Worm (Caenorhabditis elegans) whole organism, late embryonic: ENCODE results near the gene crld-1.

ENCODE experiments used
- C08G9.2 ChIP-seq: sonication (generic microtip); optimal IDR thresholded peaks from 2 replicates; lab custom pipeline; 2016; ENCODE audit warnings: mild to moderate bottlenecking, missing genetic modification characterization, moderate library complexity, missing compliant biosample characterization
- C38D4.7 ChIP-seq: fragments of 200-800 bp; sonication (Bioruptor generic); optimal IDR thresholded peaks from 2 replicates; lab custom pipeline; 2018; ENCODE audit warnings: mild to moderate bottlenecking, missing genetic modification characterization, moderate library complexity, missing compliant biosample characterization
- F13H6.1 ChIP-seq: sonication (generic microtip); optimal IDR thresholded peaks from 2 replicates; lab custom pipeline; 2016; ENCODE audit warnings: missing genetic modification characterization, missing compliant biosample characterization
- K02D7.2 ChIP-seq: sonication (generic microtip); optimal IDR thresholded peaks from 2 replicates; lab custom pipeline; 2017; ENCODE audit warnings: mild to moderate bottlenecking, missing genetic modification characterization, missing compliant biosample characterization
- K09A11.1 ChIP-seq: sonication (generic microtip); optimal IDR thresholded peaks from 2 replicates; lab custom pipeline; 2017; ENCODE audit warnings: antibody characterized with exemption, mild to moderate bottlenecking, missing genetic modification characterization, missing compliant biosample characterization; ENCODE audit not compliant: insufficient read depth
- ahr-1 ChIP-seq: sonication (generic microtip); optimal IDR thresholded peaks from 2 replicates; lab custom pipeline; 2016; ENCODE audit warnings: missing genetic modification characterization, missing compliant biosample characterization
- ceh-14 ChIP-seq: sonication (generic microtip); optimal IDR thresholded peaks from 2 replicates; lab custom pipeline; 2016; ENCODE audit warnings: missing genotype, missing genetic modification characterization, missing compliant biosample characterization
- ceh-18 ChIP-seq: sonication (generic microtip); optimal IDR thresholded peaks from 2 replicates; lab custom pipeline; 2016; ENCODE audit warnings: missing genetic modification characterization, missing compliant biosample characterization
- ceh-22 ChIP-seq: sonication (generic microtip); optimal IDR thresholded peaks from 2 replicates; lab custom pipeline; 2017; ENCODE audit warnings: missing biosample characterization, missing genetic modification characterization
- ceh-30 ChIP-seq: fragments of 150-350 bp; optimal IDR thresholded peaks from 2 replicates; lab custom pipeline; 2014; ENCODE audit warnings: missing biosample characterization, missing genetic modification characterization
- ceh-34 ChIP-seq: sonication (generic microtip); optimal IDR thresholded peaks from 2 replicates; lab custom pipeline; 2016; ENCODE audit warnings: mild to moderate bottlenecking, missing genetic modification characterization, missing compliant biosample characterization
- ceh-45 ChIP-seq: fragments of 200-800 bp; sonication (Bioruptor generic); IDR thresholded peaks from 2 replicates; pipeline ENCODE4 v1.3.6; 2022; ENCODE audit warnings: missing genetic modification reagents, missing genetic modification characterization, missing compliant biosample characterization
- ceh-9 ChIP-seq: sonication (generic microtip); optimal IDR thresholded peaks from 2 replicates; lab custom pipeline; 2016; ENCODE audit warnings: mild to moderate bottlenecking, missing genetic modification characterization, inconsistent platforms, missing compliant biosample characterization
- dmd-4 ChIP-seq: sonication (generic microtip); optimal IDR thresholded peaks from 2 replicates; lab custom pipeline; 2016; ENCODE audit warnings: borderline replicate concordance, missing genetic modification characterization, missing compliant biosample characterization
- elt-2 ChIP-seq: sonication (generic microtip); optimal IDR thresholded peaks from 2 replicates; lab custom pipeline; 2016; ENCODE audit warnings: missing genetic modification reagents, missing genetic modification characterization, missing compliant biosample characterization
- ets-4 ChIP-seq: sonication (generic microtip); optimal IDR thresholded peaks from 2 replicates; lab custom pipeline; 2016; ENCODE audit warnings: missing genetic modification characterization, missing compliant biosample characterization
- eyg-1 ChIP-seq: sonication (generic microtip); optimal IDR thresholded peaks from 2 replicates; lab custom pipeline; 2016; ENCODE audit warnings: missing genotype, missing genetic modification characterization, missing compliant biosample characterization
- fkh-10 ChIP-seq: fragments of 150-350 bp; optimal IDR thresholded peaks from 2 replicates; lab custom pipeline; 2014; ENCODE audit warnings: missing biosample characterization, missing genetic modification reagents, missing genetic modification characterization
- fkh-6 ChIP-seq: sonication (generic microtip); optimal IDR thresholded peaks from 2 replicates; lab custom pipeline; 2016; ENCODE audit warnings: missing genetic modification characterization, missing compliant biosample characterization
- gmeb-2 ChIP-seq: sonication (generic microtip); optimal IDR thresholded peaks from 2 replicates; lab custom pipeline; 2016; ENCODE audit warnings: missing genetic modification characterization, inconsistent platforms, missing compliant biosample characterization
- hlh-15 ChIP-seq: sonication (generic microtip); optimal IDR thresholded peaks from 2 replicates; lab custom pipeline; 2016; ENCODE audit warnings: missing genetic modification characterization, missing compliant biosample characterization
- hlh-6 ChIP-seq: sonication (generic microtip); optimal IDR thresholded peaks from 2 replicates; lab custom pipeline; 2016; ENCODE audit warnings: missing genotype, missing genetic modification characterization, missing compliant biosample characterization
- hlh-8 ChIP-seq: sonication (generic microtip); optimal IDR thresholded peaks from 2 replicates; lab custom pipeline; 2016; ENCODE audit warnings: missing genotype, missing genetic modification characterization, missing compliant biosample characterization
- lin-11 ChIP-seq: fragments of 200-800 bp; sonication (Bioruptor generic); optimal IDR thresholded peaks from 2 replicates; lab custom pipeline; 2018; ENCODE audit warnings: mild to moderate bottlenecking, missing genetic modification characterization, missing compliant biosample characterization
- mec-3 ChIP-seq: sonication (generic microtip); optimal IDR thresholded peaks from 2 replicates; lab custom pipeline; 2016; ENCODE audit warnings: borderline replicate concordance, missing genetic modification characterization, missing compliant biosample characterization
- nfya-1 ChIP-seq: sonication (generic microtip); optimal IDR thresholded peaks from 2 replicates; lab custom pipeline; 2017; ENCODE audit warnings: missing genetic modification characterization, mild to moderate bottlenecking, missing compliant biosample characterization, antibody characterized with exemption, moderate library complexity
- nhr-232 ChIP-seq: sonication (generic microtip); optimal IDR thresholded peaks from 2 replicates; lab custom pipeline; 2016; ENCODE audit warnings: missing genetic modification characterization, missing compliant biosample characterization
- odd-2 ChIP-seq: sonication (generic microtip); optimal IDR thresholded peaks from 2 replicates; lab custom pipeline; 2017; ENCODE audit warnings: antibody characterized with exemption, mild to moderate bottlenecking, missing genetic modification characterization, missing compliant biosample characterization
- pha-2 ChIP-seq: sonication (generic microtip); optimal IDR thresholded peaks from 2 replicates; lab custom pipeline; 2017; ENCODE audit warnings: mild to moderate bottlenecking, missing genetic modification characterization, missing compliant biosample characterization
- pha-4 ChIP-seq: fragments of 150-350 bp; optimal IDR thresholded peaks from 2 replicates; lab custom pipeline; 2018; ENCODE audit warnings: missing biosample characterization, missing genetic modification reagents, missing genetic modification characterization
- pros-1 ChIP-seq: fragments of 150-350 bp; optimal IDR thresholded peaks from 2 replicates; lab custom pipeline; 2014; ENCODE audit warnings: missing biosample characterization, missing genetic modification reagents, missing genetic modification characterization
- rnt-1 ChIP-seq: sonication (generic microtip); optimal IDR thresholded peaks from 2 replicates; lab custom pipeline; 2016; ENCODE audit warnings: missing genetic modification characterization, missing compliant biosample characterization
- sdc-2 ChIP-seq: sonication (generic microtip); optimal IDR thresholded peaks from 2 replicates; lab custom pipeline; 2016; ENCODE audit warnings: missing genotype, missing genetic modification characterization, missing compliant biosample characterization
- sox-2 ChIP-seq: fragments of 200-800 bp; sonication (Bioruptor generic); IDR thresholded peaks from 2 replicates; pipeline ENCODE4 v1.3.6; 2022; ENCODE audit warnings: missing genetic modification reagents, missing genetic modification characterization, missing compliant biosample characterization
- sox-4 ChIP-seq: sonication (generic microtip); optimal IDR thresholded peaks from 2 replicates; lab custom pipeline; 2017; ENCODE audit warnings: mild to moderate bottlenecking, missing genetic modification characterization, inconsistent platforms, missing compliant biosample characterization
- tbx-2 ChIP-seq: sonication (generic microtip); optimal IDR thresholded peaks from 2 replicates; lab custom pipeline; 2016; ENCODE audit warnings: missing genetic modification characterization, missing compliant biosample characterization
- ttx-3 ChIP-seq: sonication (generic microtip); optimal IDR thresholded peaks from 2 replicates; lab custom pipeline; 2016; ENCODE audit warnings: missing genetic modification reagents, missing genetic modification characterization, missing compliant biosample characterization
- unc-3 ChIP-seq, 2 experiments: fragments of 200-800 bp in 1 of 2; sonication (Bioruptor generic) in 1 of 2; sonication (generic microtip) in 1 of 2; conservative IDR thresholded peaks in 1 of 2; optimal IDR thresholded peaks in 1 of 2; 2 replicates each; pipeline versions ENCODE4 v1.3.6 to Lab custom; 2016 to 2022; ENCODE audit warnings: missing compliant biosample characterization in 2 of 2, missing genetic modification characterization in 2 of 2, missing genetic modification reagents in 1 of 2
- unc-42 ChIP-seq: sonication (generic microtip); optimal IDR thresholded peaks from 2 replicates; lab custom pipeline; 2016; ENCODE audit warnings: missing genotype, missing genetic modification characterization, missing compliant biosample characterization
- unc-55 ChIP-seq: sonication (generic microtip); optimal IDR thresholded peaks from 2 replicates; lab custom pipeline; 2017; ENCODE audit warnings: missing biosample characterization, missing genetic modification reagents, missing genetic modification characterization
- ztf-16 ChIP-seq: sonication (generic microtip); optimal IDR thresholded peaks from 2 replicates; lab custom pipeline; 2017; ENCODE audit warnings: missing genetic modification characterization, missing compliant biosample characterization

The crld-1 gene

DNA sequence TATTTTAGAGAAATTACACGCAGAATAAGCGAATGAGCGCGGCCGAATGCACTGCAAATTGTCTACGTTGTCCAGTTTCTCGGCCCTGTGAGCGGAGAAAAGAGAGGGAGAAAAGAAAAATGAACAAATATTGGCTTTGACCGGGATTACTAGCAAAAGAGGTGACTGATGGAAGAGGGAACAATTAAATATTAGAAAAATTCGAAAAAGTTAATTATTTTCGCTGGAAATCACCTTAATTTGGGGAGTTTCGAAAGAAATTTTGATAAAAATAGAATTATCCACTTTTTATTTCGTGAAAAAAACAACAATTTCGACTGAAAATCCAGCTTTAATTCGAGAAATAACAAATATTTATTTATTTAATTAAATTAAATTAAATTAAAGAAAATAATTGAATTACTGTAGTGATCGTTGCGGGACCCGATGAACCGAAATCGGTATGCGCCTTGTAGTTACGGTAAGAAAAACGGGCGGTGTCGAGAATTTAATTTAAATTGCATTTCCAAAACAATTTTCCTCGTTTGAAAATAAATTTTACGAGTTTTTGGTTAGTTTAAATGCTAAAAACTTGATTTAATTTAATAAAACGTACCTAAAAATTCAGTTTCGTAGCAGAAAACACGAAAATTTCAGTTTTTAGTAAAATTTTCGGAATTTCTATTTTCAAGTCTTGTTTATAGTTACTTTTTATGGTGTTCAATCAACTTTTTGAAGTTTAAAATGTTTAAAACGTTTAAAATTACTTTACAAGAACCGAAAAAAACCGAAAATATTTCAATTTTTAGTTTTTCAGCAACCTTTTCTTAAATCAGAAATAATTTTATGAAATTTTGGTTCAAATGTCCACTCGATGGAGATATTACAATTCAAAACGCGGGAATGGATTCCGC, at the start of gene crld-1, which contains the start of gene msh-5:
crld-1 (minus strand) TSS at position 51 of the 893 bp plus-strand sequence.
msh-5 (plus strand) TSS at position 843 of the 893 bp plus-strand sequence.
- TF ChIP-seq K02D7.2 (no peak), ceh-30 (tag; lab: Kevin White, UChicago) (no peak), ceh-18 (tag; lab: Kevin White, UChicago) (no peak)

ce11 chrIV:13204037-13204436, 49.8 kb upstream of the crld-1 start, which contains the start of gene ced-3:
TSS of gene ced-3 (minus strand) at chrIV:13204137.
- TF ChIP-seq unc-3 (GFP tag; conservative IDR thresholded peaks at IDR 0.05; lab: Robert Waterston, UW) (no peak), unc-3 (tag; optimal IDR thresholded peaks at IDR 0.05; lab: Kevin White, UChicago) (no peak), C08G9.2 (no peak), sox-4 (no peak), ceh-9 (tag; lab: Kevin White, UChicago) (no peak), ceh-14 (tag; lab: Kevin White, UChicago) (no peak), hlh-15 (no peak), C38D4.7 (GFP tag; lab: Kevin White, UChicago) (no peak), sdc-2 (tag; lab: Kevin White, UChicago) (no peak), rnt-1 (tag; lab: Kevin White, UChicago) (no peak), pha-4 (tag; lab: Kevin White, UChicago) (no peak), odd-2 (tag; lab: Kevin White, UChicago) (no peak), pha-2 (no peak), tbx-2 (no peak), K09A11.1 (tag; lab: Kevin White, UChicago) (no peak), ttx-3 (tag; lab: Kevin White, UChicago) (no peak), dmd-4 (no peak), ceh-45 (no peak), hlh-8 (tag; lab: Kevin White, UChicago) (no peak), nhr-232 (no peak)

ce11 chrIV:13197282-13197681, 43.0 kb upstream of the crld-1 start, which contains the start of gene C48D1.1:
TSS of gene C48D1.1 (minus strand) at chrIV:13197382.
- TF ChIP-seq pros-1 (tag; lab: Kevin White, UChicago) = no peak
- no peak for TF ChIP-seq gmeb-2 (tag; lab: Kevin White, UChicago)
- no peak for TF ChIP-seq lin-11
- no peak for TF ChIP-seq ceh-22 (tag; lab: Kevin White, UChicago)
- TF ChIP-seq ets-4 = no peak

ce11 chrIV:13193239-13193638, 39.0 kb upstream of the crld-1 start, which contains the start of gene F58D2.5:
TSS of gene F58D2.5 (minus strand) at chrIV:13193339.
- no peak for TF ChIP-seq ceh-34
- TF ChIP-seq nfya-1 = no peak
- TF ChIP-seq F13H6.1 (tag; lab: Kevin White, UChicago) = no peak
- TF ChIP-seq ahr-1 (tag; lab: Kevin White, UChicago) = no peak
- no peak for TF ChIP-seq unc-42 (tag; lab: Kevin White, UChicago)
- no peak for TF ChIP-seq K02D7.2
- TF ChIP-seq sox-4 = no peak
- no peak for TF ChIP-seq ceh-14 (tag; lab: Kevin White, UChicago)
- TF ChIP-seq eyg-1 = no peak
- TF ChIP-seq ztf-16 (tag; lab: Kevin White, UChicago) = no peak
- TF ChIP-seq fkh-10 = no peak
- no peak for TF ChIP-seq ceh-18 (tag; lab: Kevin White, UChicago)
- no peak for TF ChIP-seq odd-2 (tag; lab: Kevin White, UChicago)
- TF ChIP-seq fkh-6 = no peak
- TF ChIP-seq elt-2 (tag; lab: Kevin White, UChicago) = no peak
- no peak for TF ChIP-seq unc-55 (GFP tag; lab: Kevin White, UChicago)
- no peak for TF ChIP-seq mec-3 (tag; lab: Kevin White, UChicago)
- TF ChIP-seq hlh-6 (tag; lab: Kevin White, UChicago) = no peak
- no peak for TF ChIP-seq rnt-1 (tag; lab: Kevin White, UChicago)
- no peak for TF ChIP-seq sox-2
